Worm (Caenorhabditis elegans): ENCODE results near the gene irld-2.

ce11 chrX:13352164-13352563 lies 42.7 kb downstream of the irld-2 start:
- TF ChIP-seq ama-1 (optimal IDR thresholded peaks at IDR 0.05) (no peak), hmbx-1 (tag; optimal IDR thresholded peaks at IDR 0.05) (no peak), flt-1 (GFP tag; IDR thresholded peaks at IDR 0.05) (no peak), sea-1 (GFP tag; conservative IDR thresholded peaks at IDR 0.05) (no peak), hnd-1 (tag; optimal IDR thresholded peaks at IDR 0.05) (no peak), hmg-4 (GFP tag; optimal IDR thresholded peaks at IDR 0.05) (no peak), tbx-37 (GFP tag; conservative IDR thresholded peaks at IDR 0.05) (no peak)
